Worm (Caenorhabditis elegans): ENCODE data around the gene pcp-3.
"Not testable (repeated sequence)": the region's sequence is repeated elsewhere in the genome, so short reads cannot be mapped to it uniquely, and the experiment has no call there.

DNA sequence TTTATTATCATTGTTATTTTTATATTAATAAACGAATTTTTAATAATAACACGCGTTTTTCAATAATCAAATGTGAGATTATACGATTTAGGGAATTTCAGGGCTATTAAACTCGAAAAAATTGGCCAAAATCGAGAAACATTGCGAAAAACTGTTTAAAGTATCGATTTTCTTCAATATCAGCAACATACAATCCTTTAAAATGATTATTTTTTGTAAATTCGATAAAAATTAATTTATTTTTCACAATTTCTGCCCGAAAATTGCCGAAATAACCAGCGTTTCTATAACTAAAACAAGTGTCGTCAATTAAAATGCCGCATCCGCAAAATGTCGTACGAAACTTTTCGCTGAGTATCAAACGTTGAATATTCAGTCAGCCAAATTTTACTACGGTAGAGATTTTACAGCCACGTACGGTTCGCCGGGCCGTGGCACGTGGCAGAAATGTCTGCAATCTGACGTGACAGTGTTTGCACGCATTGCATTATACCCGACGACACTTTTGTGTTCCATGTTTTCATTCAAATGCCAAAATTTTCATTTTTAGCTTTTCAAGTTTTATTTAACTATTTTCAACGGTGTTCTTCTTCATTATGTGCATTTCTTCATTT, 37.3 kb upstream of the pcp-3 start:
- not testable (repeated sequence) for TF ChIP-seq egl-27 (tag; optimal IDR thresholded peaks at IDR 0.05); Y5F2A.4 (GFP tag; optimal IDR thresholded peaks at IDR 0.05); nhr-237 (tag; optimal IDR thresholded peaks at IDR 0.05); nhr-11 (tag; optimal IDR thresholded peaks at IDR 0.05)

Data from whole organism, L4 larva.